Worm (Caenorhabditis elegans) whole organism, L4 larva: ENCODE data around the gene fbxa-9.

Source experiments
- ZK337.2 ChIP-seq: fragments of 200-800 bp; sonication (Bioruptor generic); IDR thresholded peaks from 2 replicates; pipeline ENCODE4 v1.3.6; 2022; ENCODE audit warnings: missing genetic modification reagents, missing genetic modification characterization, missing compliant biosample characterization
- ZK546.5 ChIP-seq, 2 experiments: sonication (generic microtip); optimal IDR thresholded peaks; 2 replicates each; lab custom pipeline; 2017; ENCODE audit warnings: missing biosample characterization in 2 of 2, missing genetic modification characterization in 2 of 2
- aly-2 ChIP-seq: sonication (generic microtip); optimal IDR thresholded peaks from 2 replicates; lab custom pipeline; 2018; ENCODE audit warnings: missing biosample characterization, missing genetic modification characterization
- ceh-28 ChIP-seq: fragments of 150-350 bp; optimal IDR thresholded peaks from 2 replicates; lab custom pipeline; 2014; ENCODE audit warnings: missing biosample characterization, missing genetic modification reagents, missing genetic modification characterization
- ceh-44 ChIP-seq: fragments of 200-800 bp; sonication (Bioruptor generic); IDR thresholded peaks from 2 replicates; pipeline ENCODE4 v1.3.6; 2022; ENCODE audit warnings: missing genetic modification reagents, missing genetic modification characterization, missing compliant biosample characterization
- cey-2 ChIP-seq: sonication (generic microtip); optimal IDR thresholded peaks from 3 replicates; lab custom pipeline; 2017; ENCODE audit warnings: missing genetic modification characterization, mild to moderate bottlenecking, missing compliant biosample characterization, antibody characterized with exemption, borderline replicate concordance; ENCODE audit not compliant: insufficient read depth
- daf-16 ChIP-seq, 3 experiments: sonication (generic microtip); optimal IDR thresholded peaks; 2 replicates each; lab custom pipeline; 2016 to 2017; ENCODE audit warnings: missing genetic modification characterization in 3 of 3, missing genetic modification reagents in 3 of 3, mild to moderate bottlenecking in 2 of 3, missing compliant biosample characterization in 2 of 3, missing biosample characterization in 1 of 3, moderate library complexity in 1 of 3
- daf-19 ChIP-seq: fragments of 200-800 bp; sonication (Bioruptor generic); conservative IDR thresholded peaks from 2 replicates; pipeline ENCODE4 v1.3.6; 2022; ENCODE audit warnings: missing genetic modification characterization, missing compliant biosample characterization
- dmd-6 ChIP-seq: fragments of 200-800 bp; sonication (Bioruptor generic); IDR thresholded peaks from 2 replicates; pipeline ENCODE4 v1.3.6; 2022; ENCODE audit warnings: missing genetic modification reagents, missing genetic modification characterization, missing compliant biosample characterization
- egl-27 ChIP-seq: sonication (generic microtip); optimal IDR thresholded peaks from 3 replicates; lab custom pipeline; 2017; ENCODE audit warnings: missing biosample characterization, missing genetic modification reagents, missing genetic modification characterization
- egl-43 ChIP-seq: fragments of 200-800 bp; sonication (Bioruptor generic); IDR thresholded peaks from 2 replicates; pipeline ENCODE4 v1.3.6; 2022; ENCODE audit warnings: missing genetic modification reagents, missing genetic modification characterization, missing compliant biosample characterization
- hlh-11 ChIP-seq: fragments of 200-800 bp; sonication (Bioruptor generic); optimal IDR thresholded peaks from 2 replicates; lab custom pipeline; 2018; ENCODE audit warnings: mild to moderate bottlenecking, missing genetic modification characterization, missing compliant biosample characterization
- jun-1 ChIP-seq: fragments of 150-350 bp; optimal IDR thresholded peaks from 2 replicates; lab custom pipeline; 2014; ENCODE audit warnings: missing biosample characterization, missing genetic modification reagents, missing genetic modification characterization
- lim-7 ChIP-seq: fragments of 200-800 bp; sonication (Bioruptor generic); IDR thresholded peaks from 2 replicates; pipeline ENCODE4 v1.3.6; 2022; ENCODE audit warnings: missing genetic modification characterization, missing compliant biosample characterization
- lin-13 ChIP-seq: fragments of 150-350 bp; optimal IDR thresholded peaks from 2 replicates; lab custom pipeline; 2014; ENCODE audit warnings: missing biosample characterization, missing genetic modification reagents, missing genetic modification characterization
- lin-29 ChIP-seq: fragments of 200-800 bp; sonication (Bioruptor generic); IDR thresholded peaks from 2 replicates; pipeline ENCODE4 v1.3.6; 2022; ENCODE audit warnings: missing genetic modification reagents, missing genetic modification characterization, missing compliant biosample characterization
- lsy-2 ChIP-seq, 2 experiments: fragments of 150-350 bp in 1 of 2; sonication (generic microtip) in 1 of 2; optimal IDR thresholded peaks; 2 replicates each; lab custom pipeline; 2014 to 2017; ENCODE audit warnings: missing biosample characterization in 2 of 2, missing genetic modification characterization in 2 of 2
- madf-5 ChIP-seq, 2 experiments: fragments of 200-800 bp; sonication (Bioruptor generic); IDR thresholded peaks; 2 replicates each; pipeline ENCODE4 v1.3.6; 2022; ENCODE audit warnings: missing compliant biosample characterization in 2 of 2, missing genetic modification characterization in 2 of 2
- mdt-29 ChIP-seq: fragments of 200-800 bp; sonication (Bioruptor generic); IDR thresholded peaks from 2 replicates; pipeline ENCODE4 v1.3.6; 2022; ENCODE audit warnings: missing genetic modification reagents, missing genetic modification characterization, missing compliant biosample characterization
- mxl-2 ChIP-seq: fragments of 200-800 bp; sonication (Bioruptor generic); conservative IDR thresholded peaks from 2 replicates; pipeline ENCODE4 v1.3.6; 2022; ENCODE audit warnings: missing genetic modification reagents, missing genetic modification characterization, missing compliant biosample characterization
- mxl-3 ChIP-seq: fragments of 200-800 bp; sonication (Bioruptor generic); optimal IDR thresholded peaks from 2 replicates; lab custom pipeline; 2018; ENCODE audit warnings: mild to moderate bottlenecking, missing genetic modification characterization, missing compliant biosample characterization
- nhr-10 ChIP-seq: fragments of 150-350 bp; optimal IDR thresholded peaks from 2 replicates; lab custom pipeline; 2014; ENCODE audit warnings: missing biosample characterization, missing genetic modification characterization
- nhr-11 ChIP-seq: fragments of 150-350 bp; optimal IDR thresholded peaks from 2 replicates; lab custom pipeline; 2014; ENCODE audit warnings: missing biosample characterization, missing genetic modification characterization
- nhr-237 ChIP-seq: sonication (generic microtip); optimal IDR thresholded peaks from 2 replicates; lab custom pipeline; 2017; ENCODE audit warnings: missing biosample characterization, missing genetic modification characterization
- nhr-28 ChIP-seq: fragments of 150-350 bp; optimal IDR thresholded peaks from 2 replicates; lab custom pipeline; 2014; ENCODE audit warnings: missing biosample characterization, missing genetic modification characterization
- nhr-48 ChIP-seq: sonication (generic microtip); optimal IDR thresholded peaks from 2 replicates; lab custom pipeline; 2016; ENCODE audit warnings: mild to moderate bottlenecking, missing genetic modification characterization, missing compliant biosample characterization
- pqm-1 ChIP-seq: sonication (generic microtip); optimal IDR thresholded peaks from 2 replicates; lab custom pipeline; 2017; ENCODE audit warnings: missing biosample characterization, missing genetic modification characterization
- rbr-2 ChIP-seq: sonication (generic microtip); optimal IDR thresholded peaks from 2 replicates; lab custom pipeline; 2016; ENCODE audit warnings: missing genotype, missing genetic modification characterization, missing compliant biosample characterization
- saeg-2 ChIP-seq: fragments of 200-800 bp; sonication (Bioruptor generic); IDR thresholded peaks from 2 replicates; pipeline ENCODE4 v1.3.6; 2022; ENCODE audit warnings: missing genetic modification reagents, missing genetic modification characterization, missing compliant biosample characterization
- skn-1 ChIP-seq: fragments of 150-350 bp; optimal IDR thresholded peaks from 2 replicates; lab custom pipeline; 2014; ENCODE audit warnings: missing biosample characterization, missing genetic modification characterization
- spr-3 ChIP-seq: fragments of 200-800 bp; sonication (Bioruptor generic); optimal IDR thresholded peaks from 2 replicates; lab custom pipeline; 2018; ENCODE audit warnings: mild to moderate bottlenecking, missing genetic modification characterization, missing compliant biosample characterization
- unc-130 ChIP-seq: sonication (generic microtip); optimal IDR thresholded peaks from 2 replicates; lab custom pipeline; 2016; ENCODE audit warnings: missing genetic modification reagents, missing genetic modification characterization, missing compliant biosample characterization
- unc-62 ChIP-seq, 3 experiments: fragments of 150-350 bp in 1 of 3; sonication (generic microtip); optimal IDR thresholded peaks in 2 of 3; peaks in 1 of 3; 1 replicate in 1 of 3; 2 replicates in 2 of 3; lab custom pipeline; 2014 to 2017; ENCODE audit warnings: missing biosample characterization in 3 of 3, missing genetic modification characterization in 3 of 3, missing genetic modification reagents in 3 of 3, missing genotype in 1 of 3
- zfp-3 ChIP-seq: fragments of 200-800 bp; sonication (Bioruptor generic); conservative IDR thresholded peaks from 2 replicates; pipeline ENCODE4 v1.3.6; 2022; ENCODE audit warnings: missing genetic modification reagents, missing genetic modification characterization, missing compliant biosample characterization
- zip-11 ChIP-seq: fragments of 200-800 bp; sonication (Bioruptor generic); IDR thresholded peaks from 2 replicates; pipeline ENCODE4 v1.3.6; 2022; ENCODE audit warnings: missing genetic modification characterization, missing compliant biosample characterization
- ztf-7 ChIP-seq: fragments of 150-350 bp; optimal IDR thresholded peaks from 2 replicates; lab custom pipeline; 2014; ENCODE audit warnings: missing biosample characterization, missing genetic modification characterization

fbxa-9 gene

DNA sequence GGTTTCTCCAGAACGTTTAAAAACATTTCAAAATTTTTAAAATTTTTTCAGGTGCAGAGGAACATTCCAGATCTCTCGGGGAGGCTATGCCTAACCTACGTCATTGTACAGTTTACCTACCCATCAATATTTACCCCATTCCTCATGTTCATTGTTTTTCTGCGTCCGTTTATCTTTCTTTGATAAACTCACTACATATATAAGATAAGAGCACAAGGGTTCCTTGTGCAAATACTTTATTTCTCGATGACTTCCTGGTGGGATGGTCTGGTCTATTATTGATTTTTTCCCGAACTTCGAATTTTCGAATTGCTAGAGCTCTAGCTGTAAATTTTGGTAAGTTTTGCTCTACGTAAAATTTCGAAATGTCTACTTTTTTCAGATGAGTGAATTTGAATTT is 33.1 kb upstream of the fbxa-9 start:
- TF ChIP-seq mdt-29 (GFP tag; lab: Robert Waterston, UW) (no peak), saeg-2 (GFP tag; lab: Robert Waterston, UW) (no peak), mxl-2 (GFP tag; lab: Robert Waterston, UW) (no peak), rbr-2 (tag; lab: Kevin White, UChicago) (no peak), daf-16 (GFP tag; optimal IDR thresholded peaks at IDR 0.05; lab: Kevin White, UChicago) (no peak), daf-16 (tag; optimal IDR thresholded peaks at IDR 0.05; lab: Kevin White, UChicago) (no peak), ZK546.5 (tag; optimal IDR thresholded peaks at IDR 0.05; lab: Kevin White, UChicago) (no peak)

- TF ChIP-seq lim-7 (GFP tag; lab: Robert Waterston, UW) = no peak
- no peak for TF ChIP-seq lin-29 (GFP tag; lab: Robert Waterston, UW)
- no peak for TF ChIP-seq daf-19 (GFP tag; lab: Robert Waterston, UW)
- no peak for TF ChIP-seq zfp-3
- TF ChIP-seq rbr-2 (tag; lab: Kevin White, UChicago) = no peak
- no peak for TF ChIP-seq nhr-10 (tag; lab: Kevin White, UChicago)
- no peak for TF ChIP-seq lin-13 (GFP tag; lab: Kevin White, UChicago)
- no peak for TF ChIP-seq unc-130 (GFP tag; lab: Kevin White, UChicago)
- TF ChIP-seq nhr-11 (tag; lab: Kevin White, UChicago) = no peak
- no peak for TF ChIP-seq madf-5 (GFP tag; IDR thresholded peaks at IDR 0.05; lab: Robert Waterston, UW)
- no peak for TF ChIP-seq ceh-28 (tag; lab: Kevin White, UChicago)
- no peak for TF ChIP-seq daf-16 (GFP tag; optimal IDR thresholded peaks at IDR 0.05; lab: Kevin White, UChicago)
- no peak for TF ChIP-seq daf-16 (tag; optimal IDR thresholded peaks at IDR 0.05; lab: Kevin White, UChicago)
- TF ChIP-seq aly-2 (tag; lab: Kevin White, UChicago) = no peak
- no peak for TF ChIP-seq hlh-11 (tag; lab: Kevin White, UChicago)
These were observed 32.1 kb upstream of the fbxa-9 start, which contains the start of gene C39B5.2 for ce11 chrIII:2234192-2234934. C39B5.2 (plus strand) TSS chrIII:2234884.

- TF ChIP-seq dmd-6 (GFP tag; lab: Robert Waterston, UW) (peak; percentile 55), cey-2 (no peak), daf-19 (GFP tag; lab: Robert Waterston, UW) (no peak), pqm-1 (peak; percentile 89), mxl-3 (GFP tag; lab: Kevin White, UChicago) (peak; percentile 2), nhr-48 (no peak), nhr-28 (tag; lab: Kevin White, UChicago) (peak; percentile 39), unc-62 (GFP tag; optimal IDR thresholded peaks at IDR 0.05 in 1 of 2; lab: Kevin White, UChicago) (peak in 1 of 2 experiments; percentile 66), unc-62 (tag; optimal IDR thresholded peaks at IDR 0.05; lab: Kevin White, UChicago) (no peak)
These were observed 26.8 kb upstream of the fbxa-9 start, which contains the start of gene C39B5.10 for ce11 chrIII:2239587-2240144. C39B5.10 (minus strand) TSS chrIII:2239637.

DNA sequence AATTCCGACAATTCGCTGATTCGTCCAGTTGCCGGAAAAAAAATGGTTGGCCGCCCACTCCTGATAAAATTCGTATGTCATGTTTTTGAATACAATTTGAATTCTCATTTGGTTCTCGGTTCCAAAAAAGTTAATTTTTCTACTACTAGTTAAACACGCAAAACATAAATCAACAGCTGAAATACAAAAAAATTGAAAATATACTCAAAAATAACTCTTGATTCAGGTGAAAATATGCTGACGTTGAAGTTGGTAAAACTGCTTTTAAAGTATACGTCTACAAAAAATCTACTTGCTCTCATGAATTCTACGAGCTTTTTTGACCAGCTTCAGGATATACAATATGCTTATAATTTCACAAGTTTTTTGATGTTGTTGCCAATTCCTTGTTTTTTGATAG is 26.0 kb upstream of the fbxa-9 start, which contains the start of gene srz-56:
TSS of gene srz-56 (plus strand) at position 301 of the 400 bp plus-strand sequence.
- no peak for TF ChIP-seq unc-62 (GFP tag; optimal IDR thresholded peaks at IDR 0.05 in 1 of 2; lab: Kevin White, UChicago)
- no peak for TF ChIP-seq unc-62 (tag; optimal IDR thresholded peaks at IDR 0.05; lab: Kevin White, UChicago)
- TF ChIP-seq jun-1 (tag; lab: Kevin White, UChicago) = no peak
- no peak for TF ChIP-seq lsy-2 (tag; optimal IDR thresholded peaks at IDR 0.05; lab: Kevin White, UChicago)
- no peak for TF ChIP-seq ceh-44 (GFP tag; lab: Robert Waterston, UW)
- no peak for TF ChIP-seq saeg-2 (GFP tag; lab: Robert Waterston, UW)
- TF ChIP-seq mdt-29 (GFP tag; lab: Robert Waterston, UW) = no peak
- no peak for TF ChIP-seq ztf-7 (tag; lab: Kevin White, UChicago)
- no peak for TF ChIP-seq egl-43 (GFP tag; lab: Robert Waterston, UW)
- TF ChIP-seq egl-27 (tag; lab: Kevin White, UChicago) = no peak
- TF ChIP-seq daf-19 (GFP tag; lab: Robert Waterston, UW) = no peak
- TF ChIP-seq lim-7 (GFP tag; lab: Robert Waterston, UW) = no peak
- no peak for TF ChIP-seq skn-1 (tag; lab: Kevin White, UChicago)
- no peak for TF ChIP-seq nhr-237 (tag; lab: Kevin White, UChicago)
- TF ChIP-seq ZK337.2 (GFP tag; lab: Robert Waterston, UW) = no peak
- TF ChIP-seq nhr-28 (tag; lab: Kevin White, UChicago) = no peak
- TF ChIP-seq zip-11 (GFP tag; lab: Robert Waterston, UW) = no peak
- no peak for TF ChIP-seq spr-3 (GFP tag; lab: Kevin White, UChicago)
